Worm (Caenorhabditis elegans): ENCODE measurements around the gene F15B9.10.

DNA sequence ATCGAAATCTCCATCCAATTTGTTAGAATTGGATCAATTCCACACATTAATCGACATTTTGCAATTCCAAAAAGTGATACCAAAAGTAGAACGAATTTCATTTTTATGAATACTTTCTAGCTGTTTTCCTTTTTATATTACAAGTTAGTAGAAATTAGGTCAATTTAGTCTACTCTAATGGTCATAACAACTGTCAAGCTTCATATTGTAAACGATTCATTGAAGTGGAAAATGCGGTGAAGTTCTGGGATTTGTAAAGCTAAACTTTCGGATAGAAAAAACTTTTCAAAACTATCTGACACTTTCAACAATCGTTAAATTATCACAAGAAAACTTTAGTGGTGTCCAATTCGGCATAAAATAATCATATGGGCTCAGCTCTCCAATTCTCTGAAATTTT, 25.9 kb upstream of the F15B9.10 start, which contains the start of gene W07G4.7:
- no peak for TF ChIP-seq nhr-237 (tag; optimal IDR thresholded peaks at IDR 0.05)
- TF ChIP-seq elt-3 (tag; optimal IDR thresholded peaks at IDR 0.05) = no peak
- no peak for TF ChIP-seq snpc-4 (tag; optimal IDR thresholded peaks at IDR 0.05)
- no peak for TF ChIP-seq ztf-11 (tag; optimal IDR thresholded peaks at IDR 0.05)
- no peak for TF ChIP-seq unc-62 (GFP tag; optimal IDR thresholded peaks at IDR 0.05)
- TF ChIP-seq ceh-28 (tag; optimal IDR thresholded peaks at IDR 0.05) = no peak

Measured in whole organism, L3 larva.